Worm (Caenorhabditis elegans) whole organism, mixed stage, embryonic: Measurements from ENCODE around the gene kin-19.
A peak's percentile ranks its signal among the peaks of the same experiment; 100 is the strongest.

Source experiments
- bed-3 ChIP-seq: fragments of 200-800 bp; sonication (Bioruptor generic); optimal IDR thresholded peaks from 3 replicates; lab custom pipeline; 2018; ENCODE audit warnings: mild to moderate bottlenecking, missing genetic modification characterization, moderate library complexity, missing compliant biosample characterization
- blmp-1 ChIP-seq: fragments of 150-350 bp; optimal IDR thresholded peaks from 2 replicates; lab custom pipeline; 2014; ENCODE audit warnings: missing biosample characterization, missing genetic modification characterization
- ceh-39 ChIP-seq: fragments of 150-350 bp; optimal IDR thresholded peaks from 2 replicates; lab custom pipeline; 2014; ENCODE audit warnings: missing biosample characterization, missing genetic modification characterization
- elt-1 ChIP-seq: sonication (generic microtip); optimal IDR thresholded peaks from 2 replicates; lab custom pipeline; 2017; ENCODE audit warnings: missing genetic modification characterization, mild to moderate bottlenecking, missing compliant biosample characterization, antibody characterized with exemption, moderate library complexity, borderline replicate concordance; ENCODE audit not compliant: insufficient read depth
- flh-1 ChIP-seq: fragments of 200-800 bp; sonication (Bioruptor generic); optimal IDR thresholded peaks from 2 replicates; lab custom pipeline; 2018; ENCODE audit warnings: mild to moderate bottlenecking, missing genetic modification characterization, moderate library complexity, missing compliant biosample characterization
- ham-2 ChIP-seq: fragments of 200-800 bp; sonication (Bioruptor generic); optimal IDR thresholded peaks from 2 replicates; lab custom pipeline; 2018; ENCODE audit warnings: mild to moderate bottlenecking, missing genetic modification characterization, missing compliant biosample characterization
- hlh-1 ChIP-seq: fragments of 150-350 bp; optimal IDR thresholded peaks from 2 replicates; lab custom pipeline; 2014; ENCODE audit warnings: missing biosample characterization, missing genetic modification reagents, missing genetic modification characterization
- lin-13 ChIP-seq: fragments of 150-350 bp; optimal IDR thresholded peaks from 2 replicates; lab custom pipeline; 2014; ENCODE audit warnings: missing biosample characterization, missing genetic modification characterization
- lin-32 ChIP-seq: fragments of 200-800 bp; sonication (Bioruptor generic); optimal IDR thresholded peaks from 2 replicates; lab custom pipeline; 2018; ENCODE audit warnings: mild to moderate bottlenecking, missing genetic modification characterization, missing compliant biosample characterization
- lsy-2 ChIP-seq: fragments of 150-350 bp; optimal IDR thresholded peaks from 2 replicates; lab custom pipeline; 2014; ENCODE audit warnings: missing biosample characterization, missing genetic modification characterization
- mab-5 ChIP-seq: fragments of 150-350 bp; optimal IDR thresholded peaks from 2 replicates; lab custom pipeline; 2014; ENCODE audit warnings: missing biosample characterization, missing genetic modification characterization
- mep-1 ChIP-seq: fragments of 150-350 bp; optimal IDR thresholded peaks from 2 replicates; lab custom pipeline; 2017; ENCODE audit warnings: missing biosample characterization, missing genetic modification reagents, missing genetic modification characterization, inconsistent platforms
- mls-2 ChIP-seq: sonication (generic microtip); optimal IDR thresholded peaks from 2 replicates; lab custom pipeline; 2016; ENCODE audit warnings: mild to moderate bottlenecking, missing genetic modification characterization, moderate library complexity, missing compliant biosample characterization
- nhr-12 ChIP-seq: fragments of 150-350 bp; optimal IDR thresholded peaks from 2 replicates; lab custom pipeline; 2014; ENCODE audit warnings: missing biosample characterization, missing genetic modification characterization
- nhr-237 ChIP-seq: fragments of 150-350 bp; optimal IDR thresholded peaks from 2 replicates; lab custom pipeline; 2014; ENCODE audit warnings: missing biosample characterization, missing genetic modification characterization
- nhr-76 ChIP-seq: sonication (generic microtip); optimal IDR thresholded peaks from 2 replicates; lab custom pipeline; 2017; ENCODE audit warnings: missing biosample characterization, missing genetic modification characterization
- pha-4 ChIP-seq: fragments of 150-350 bp; optimal IDR thresholded peaks from 2 replicates; lab custom pipeline; 2018; ENCODE audit warnings: missing biosample characterization, missing genetic modification reagents, missing genetic modification characterization
- sem-2 ChIP-seq: fragments of 200-800 bp; sonication (Bioruptor generic); optimal IDR thresholded peaks from 2 replicates; lab custom pipeline; 2018; ENCODE audit warnings: mild to moderate bottlenecking, missing genetic modification characterization, missing compliant biosample characterization
- snpc-4 ChIP-seq: fragments of 150-350 bp; optimal IDR thresholded peaks from 2 replicates; lab custom pipeline; 2014; ENCODE audit warnings: missing biosample characterization, missing genetic modification characterization
- sptf-1 ChIP-seq: sonication (generic microtip); optimal IDR thresholded peaks from 2 replicates; lab custom pipeline; 2017; ENCODE audit warnings: mild to moderate bottlenecking, missing genetic modification characterization, moderate library complexity, missing compliant biosample characterization
- tbx-8 ChIP-seq: fragments of 200-800 bp; sonication (Bioruptor generic); optimal IDR thresholded peaks from 2 replicates; lab custom pipeline; 2018; ENCODE audit warnings: mild to moderate bottlenecking, missing genetic modification characterization, moderate library complexity, missing compliant biosample characterization
- unc-120 ChIP-seq: sonication (generic microtip); optimal IDR thresholded peaks from 2 replicates; lab custom pipeline; 2017; ENCODE audit warnings: missing genetic modification characterization, missing compliant biosample characterization; ENCODE audit not compliant: poor library complexity, severe bottlenecking
- unc-39 ChIP-seq: fragments of 150-350 bp; optimal IDR thresholded peaks from 2 replicates; lab custom pipeline; 2014; ENCODE audit warnings: missing biosample characterization, missing genetic modification characterization
- unc-62 ChIP-seq: fragments of 150-350 bp; optimal IDR thresholded peaks from 2 replicates; lab custom pipeline; 2014; ENCODE audit warnings: missing biosample characterization, missing genetic modification reagents, missing genetic modification characterization
- zip-8 ChIP-seq: fragments of 150-350 bp; optimal IDR thresholded peaks from 2 replicates; lab custom pipeline; 2014; ENCODE audit warnings: missing biosample characterization, missing genetic modification characterization
- ztf-11 ChIP-seq: fragments of 150-350 bp; optimal IDR thresholded peaks from 2 replicates; lab custom pipeline; 2014; ENCODE audit warnings: missing biosample characterization, missing genetic modification characterization

kin-19 gene

DNA sequence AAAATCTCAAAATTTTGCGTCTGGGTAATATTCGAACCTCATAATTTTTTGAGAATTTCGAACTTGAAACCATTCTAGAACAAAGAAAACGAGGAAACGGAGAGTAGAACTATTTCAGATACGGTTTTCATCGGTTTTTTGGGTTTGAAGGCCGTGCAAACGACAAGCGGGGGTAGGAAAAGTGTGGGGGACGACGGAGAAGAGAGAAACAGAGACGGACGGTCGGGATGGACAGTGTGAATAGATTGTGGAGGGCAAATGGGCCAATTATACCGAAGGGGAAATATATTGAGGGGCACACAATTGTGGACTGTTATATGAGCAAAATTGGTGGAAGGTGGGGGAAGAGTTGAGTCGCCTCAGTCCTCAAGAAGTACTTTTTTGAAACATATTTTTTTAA lies 12.3 kb upstream of the kin-19 start:
- TF ChIP-seq sem-2 (GFP tag; lab: Kevin White, UChicago) (no peak), unc-120 (no peak), lin-13 (tag; lab: Kevin White, UChicago) (no peak), ceh-39 (tag; lab: Kevin White, UChicago) (no peak), ztf-11 (tag; lab: Kevin White, UChicago) (no peak), flh-1 (GFP tag; lab: Kevin White, UChicago) (no peak), sptf-1 (tag; lab: Kevin White, UChicago) (no peak), hlh-1 (no peak), unc-39 (no peak), bed-3 (no peak), unc-62 (no peak)

DNA sequence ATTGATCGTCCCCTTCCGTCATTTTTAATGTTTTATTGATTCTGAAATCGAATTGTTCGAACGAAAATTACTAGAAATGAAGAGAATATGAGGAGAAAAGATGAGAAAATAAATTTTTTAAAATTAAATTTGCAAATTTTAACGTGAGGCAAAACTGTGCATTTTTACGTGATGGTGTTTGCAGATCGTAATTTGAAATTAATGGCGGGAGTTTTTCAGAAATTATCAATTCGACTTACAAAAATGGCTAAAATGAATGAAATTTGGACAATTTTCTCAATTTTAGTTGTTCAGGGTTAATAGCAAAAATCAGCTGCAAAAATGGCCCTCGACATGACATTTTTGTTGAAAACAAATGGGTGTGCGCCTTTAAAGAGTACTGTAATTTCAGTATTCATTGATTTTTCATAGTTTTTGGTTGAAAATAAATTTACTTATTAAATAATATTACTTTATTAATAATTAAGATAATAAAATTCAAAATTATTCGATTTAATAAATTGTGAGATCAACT lies 11.7 kb upstream of the kin-19 start, which contains the start of gene rei-1:
TSS of gene rei-1 (minus strand) at position 84 of the 514 bp plus-strand sequence.
- TF ChIP-seq flh-1 (GFP tag; lab: Kevin White, UChicago) = no peak
- no peak for TF ChIP-seq mls-2 (tag; lab: Kevin White, UChicago)
- TF ChIP-seq ham-2 (GFP tag; lab: Kevin White, UChicago) = no peak
- TF ChIP-seq blmp-1 (tag; lab: Kevin White, UChicago) = no peak
- no peak for TF ChIP-seq lsy-2

DNA sequence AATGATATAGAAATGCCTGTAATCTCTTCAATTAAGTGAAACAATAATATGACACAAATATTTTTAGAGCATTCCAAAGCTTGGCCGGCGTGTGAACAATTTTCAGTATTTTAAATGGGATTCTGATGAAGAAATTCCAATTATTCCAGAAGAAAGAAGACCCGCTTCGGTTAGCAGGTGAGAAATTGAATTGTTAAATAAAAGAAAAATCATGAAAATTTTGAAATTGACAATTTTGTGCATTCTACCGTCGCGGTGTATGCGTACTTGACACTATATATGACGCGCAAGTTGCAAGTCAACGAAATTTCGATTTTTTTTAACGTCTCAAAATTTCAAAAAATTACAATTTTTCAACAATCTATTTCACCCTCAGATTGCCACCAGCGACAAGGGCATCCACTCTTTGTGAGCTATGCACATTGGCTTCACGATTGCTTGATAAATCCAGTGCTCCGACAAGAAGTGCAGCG lies 10.0 kb upstream of the kin-19 start:
- TF ChIP-seq snpc-4 (tag; lab: Kevin White, UChicago) (no peak), unc-62 (no peak), mep-1 (tag; lab: Kevin White, UChicago) (no peak), mls-2 (tag; lab: Kevin White, UChicago) (no peak), blmp-1 (tag; lab: Kevin White, UChicago) (no peak)

DNA sequence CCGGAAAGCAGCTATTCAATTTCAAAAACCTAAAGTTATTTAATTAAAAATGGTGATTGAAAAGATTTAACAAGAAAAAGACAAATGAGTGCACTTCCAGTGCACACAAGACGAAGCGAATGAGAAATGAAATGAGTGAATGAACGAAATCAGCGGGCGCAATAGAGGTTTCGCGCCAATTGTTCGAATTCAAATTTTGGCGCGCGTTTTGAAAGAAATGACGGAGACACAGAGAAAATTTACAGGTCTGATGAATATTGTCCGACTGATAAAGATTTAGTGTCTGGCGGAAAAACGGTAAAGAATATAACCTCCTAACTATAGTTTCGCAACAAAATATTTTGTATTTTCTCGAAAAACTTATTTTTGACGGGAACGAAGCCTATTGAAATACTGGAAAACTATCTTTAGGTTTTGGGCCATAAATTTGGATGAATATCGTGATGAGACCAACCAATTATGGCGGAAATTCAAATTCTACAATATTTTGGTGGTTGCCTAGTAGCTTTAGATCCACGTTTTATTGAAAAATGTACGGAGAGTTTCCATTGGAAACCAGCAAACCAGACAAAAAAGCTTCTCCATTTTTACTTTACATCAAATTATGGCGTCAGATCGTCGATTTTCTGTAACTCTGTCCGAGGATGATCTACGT lies 9.1 kb upstream of the kin-19 start, which contains the start of gene C03C10.7:
TSS of gene C03C10.7 (plus strand) at position 605 of the 655 bp plus-strand sequence.
- TF ChIP-seq nhr-237 (tag; lab: Kevin White, UChicago) (no peak), zip-8 (tag; lab: Kevin White, UChicago) (no peak), flh-1 (GFP tag; lab: Kevin White, UChicago) (no peak), lsy-2 (no peak), lin-13 (tag; lab: Kevin White, UChicago) (no peak), bed-3 (no peak), mep-1 (tag; lab: Kevin White, UChicago) (no peak)

DNA sequence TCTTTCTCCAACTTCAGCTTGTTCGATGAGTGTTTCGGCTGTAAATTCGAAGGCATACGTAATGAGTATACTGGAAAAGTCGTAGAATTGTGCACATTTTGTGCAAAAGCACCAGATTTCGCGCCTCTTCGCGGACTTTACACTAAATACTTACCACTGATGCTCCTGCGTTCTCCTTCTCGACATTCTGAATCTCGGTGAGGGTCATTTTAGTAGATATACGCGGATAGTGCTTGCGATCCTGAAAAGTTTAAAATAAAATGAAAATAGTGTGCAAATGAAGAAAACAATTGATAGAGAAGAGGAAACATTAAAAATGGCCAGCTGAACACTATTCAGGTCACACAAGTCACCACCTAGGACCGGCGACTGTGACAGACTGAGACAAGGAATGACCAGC lies 8.2 kb upstream of the kin-19 start, which contains the start of gene rnr-2:
TSS of gene rnr-2 (minus strand) at position 241 of the 400 bp plus-strand sequence.
- TF ChIP-seq hlh-1 (peak; percentile 3), flh-1 (GFP tag; lab: Kevin White, UChicago) (no peak)

DNA sequence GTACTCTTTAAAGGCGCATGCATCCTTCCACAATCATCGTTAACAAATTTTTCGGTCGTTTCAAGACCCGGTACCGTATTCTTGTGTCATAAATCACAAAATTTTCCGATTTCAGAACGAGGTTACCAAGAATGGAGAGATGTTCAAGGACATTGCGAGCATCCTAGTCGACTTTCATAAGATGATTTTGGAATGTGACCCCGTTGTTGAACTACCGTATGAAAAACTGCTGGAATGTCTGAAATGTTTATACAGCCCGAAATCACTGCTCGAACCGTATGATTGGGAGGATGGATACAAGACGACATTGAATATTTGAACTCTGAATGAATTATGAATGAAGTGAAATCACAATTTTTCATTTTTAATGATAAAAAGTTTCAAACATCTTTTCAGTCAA lies 6.5 kb upstream of the kin-19 start:
- TF ChIP-seq ham-2 (GFP tag; lab: Kevin White, UChicago) (no peak), lin-13 (tag; lab: Kevin White, UChicago) (no peak), lin-32 (no peak), hlh-1 (no peak), sptf-1 (tag; lab: Kevin White, UChicago) (no peak), snpc-4 (tag; lab: Kevin White, UChicago) (no peak), sem-2 (GFP tag; lab: Kevin White, UChicago) (no peak), ztf-11 (tag; lab: Kevin White, UChicago) (no peak)
- TF ChIP-seq, all 35 proteins: peak for 0

DNA sequence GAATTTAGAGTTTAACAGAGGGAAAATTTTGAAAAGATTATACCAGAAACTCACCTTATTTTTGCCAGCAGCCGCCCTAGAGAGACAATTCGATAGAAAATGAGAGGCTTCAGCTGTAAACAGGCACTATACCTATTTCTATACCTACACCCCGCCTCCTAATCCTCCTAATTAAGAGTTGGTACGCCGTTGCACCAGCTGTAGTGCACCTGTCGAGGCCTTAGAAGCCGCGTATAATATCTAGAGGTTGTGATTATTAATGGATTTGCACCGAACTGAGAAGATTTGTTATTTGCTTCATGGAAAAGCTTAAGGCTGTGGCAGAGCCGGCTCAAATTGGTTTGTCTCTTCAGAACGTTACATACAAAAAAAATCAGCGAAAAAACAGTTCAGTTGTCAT lies 5.6 kb upstream of the kin-19 start, which contains the start of gene C03C10.5:
TSS of gene C03C10.5 (minus strand) at position 101 of the 400 bp plus-strand sequence.
- TF ChIP-seq zip-8 (tag; lab: Kevin White, UChicago) (no peak), lin-32 (peak; percentile 75), unc-39 (no peak), ztf-11 (tag; lab: Kevin White, UChicago) (no peak), bed-3 (no peak), sptf-1 (tag; lab: Kevin White, UChicago) (no peak), lsy-2 (no peak)

DNA sequence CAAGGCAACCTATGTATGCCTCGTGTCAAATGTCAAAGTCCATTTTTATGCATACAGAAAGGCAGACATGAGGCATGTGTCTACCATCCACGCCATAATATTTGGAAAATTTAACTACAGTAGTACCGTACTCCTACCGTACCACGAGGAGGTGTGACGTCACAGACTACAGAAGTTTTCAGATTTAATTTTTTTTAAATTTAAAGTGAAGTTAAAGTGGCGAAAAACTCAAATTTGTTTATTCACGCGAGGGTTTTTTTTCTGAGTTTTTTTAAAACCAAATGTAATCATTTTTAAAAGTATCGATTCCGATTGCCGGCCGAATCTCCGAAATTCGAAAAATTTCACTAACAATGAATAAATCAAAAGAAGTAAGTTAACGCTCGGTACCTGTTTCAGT lies 4.3 kb upstream of the kin-19 start, which contains the start of gene C03C10.2:
TSS of gene C03C10.2 (plus strand) at position 301 of the 400 bp plus-strand sequence.
- TF ChIP-seq nhr-76 = no peak
- TF ChIP-seq unc-39 = no peak
- no peak for TF ChIP-seq nhr-12 (tag; lab: Kevin White, UChicago)
- no peak for TF ChIP-seq unc-62
- no peak for TF ChIP-seq elt-1 (tag; lab: Kevin White, UChicago)
- TF ChIP-seq lin-32 = no peak
- no peak for TF ChIP-seq snpc-4 (tag; lab: Kevin White, UChicago)
- TF ChIP-seq mab-5 (tag; lab: Kevin White, UChicago) = no peak
- no peak for TF ChIP-seq ceh-39 (tag; lab: Kevin White, UChicago)
- TF ChIP-seq blmp-1 (tag; lab: Kevin White, UChicago) = no peak
- TF ChIP-seq lin-13 (tag; lab: Kevin White, UChicago) = no peak
- no peak for TF ChIP-seq pha-4 (tag; lab: Kevin White, UChicago)
- no peak for TF ChIP-seq tbx-8 (GFP tag; lab: Kevin White, UChicago)
